Worm (Caenorhabditis elegans) whole organism, L4 larva: ENCODE results near the gene W01D2.3.

Experiments
- D1046.2 ChIP-seq: fragments of 200-800 bp; sonication (Bioruptor generic); IDR thresholded peaks from 2 replicates; pipeline ENCODE4 v1.3.6; 2022; ENCODE audit warnings: missing genetic modification characterization, missing compliant biosample characterization
- F10B5.3 ChIP-seq: sonication (generic microtip); optimal IDR thresholded peaks from 2 replicates; lab custom pipeline; 2016; ENCODE audit warnings: mild to moderate bottlenecking, missing genetic modification characterization, missing compliant biosample characterization
- F26F4.8 ChIP-seq: fragments of 200-800 bp; sonication (Bioruptor generic); conservative IDR thresholded peaks from 2 replicates; pipeline ENCODE4 v1.3.6; 2022; ENCODE audit warnings: missing genetic modification characterization, missing compliant biosample characterization
- F37D6.2 ChIP-seq: sonication (generic microtip); optimal IDR thresholded peaks from 2 replicates; lab custom pipeline; 2016; ENCODE audit warnings: mild to moderate bottlenecking, missing genetic modification characterization, missing compliant biosample characterization
- T20F7.1 ChIP-seq: fragments of 200-800 bp; sonication (Bioruptor generic); optimal IDR thresholded peaks from 2 replicates; lab custom pipeline; 2018; ENCODE audit warnings: mild to moderate bottlenecking, missing genetic modification characterization, missing compliant biosample characterization
- Y105C5A.15 ChIP-seq: fragments of 200-800 bp; sonication (Bioruptor generic); IDR thresholded peaks from 2 replicates; pipeline ENCODE4 v1.3.6; 2022; ENCODE audit warnings: missing genetic modification characterization, missing compliant biosample characterization
- Y5F2A.4 ChIP-seq: fragments of 200-800 bp; sonication (Bioruptor generic); optimal IDR thresholded peaks from 2 replicates; lab custom pipeline; 2018; ENCODE audit warnings: mild to moderate bottlenecking, missing genetic modification characterization, missing compliant biosample characterization
- Y75B8A.6 ChIP-seq: fragments of 200-800 bp; sonication (Bioruptor generic); IDR thresholded peaks from 2 replicates; pipeline ENCODE4 v1.3.6; 2022; ENCODE audit warnings: missing genetic modification reagents, missing genetic modification characterization, missing compliant biosample characterization
- arid-1 ChIP-seq: fragments of 200-800 bp; sonication (Bioruptor generic); conservative IDR thresholded peaks from 2 replicates; pipeline ENCODE4 v1.3.6; 2022; ENCODE audit warnings: missing genetic modification reagents, missing genetic modification characterization, missing compliant biosample characterization
- ceh-82 ChIP-seq: sonication (generic microtip); optimal IDR thresholded peaks from 2 replicates; lab custom pipeline; 2017; ENCODE audit warnings: missing biosample characterization, missing genetic modification characterization
- ces-1 ChIP-seq: fragments of 150-350 bp; sonication (generic microtip); optimal IDR thresholded peaks from 4 replicates; lab custom pipeline; 2014; ENCODE audit warnings: missing biosample characterization, missing genetic modification reagents, missing genetic modification characterization
- cey-2 ChIP-seq: sonication (generic microtip); optimal IDR thresholded peaks from 3 replicates; lab custom pipeline; 2017; ENCODE audit warnings: missing genetic modification characterization, mild to moderate bottlenecking, missing compliant biosample characterization, antibody characterized with exemption, borderline replicate concordance; ENCODE audit not compliant: insufficient read depth
- ctbp-1 ChIP-seq: fragments of 200-800 bp; sonication (Bioruptor generic); IDR thresholded peaks from 2 replicates; pipeline ENCODE4 v1.3.6; 2022; ENCODE audit warnings: missing genetic modification reagents, missing genetic modification characterization, missing compliant biosample characterization
- dmd-6 ChIP-seq: fragments of 200-800 bp; sonication (Bioruptor generic); IDR thresholded peaks from 2 replicates; pipeline ENCODE4 v1.3.6; 2022; ENCODE audit warnings: missing genetic modification reagents, missing genetic modification characterization, missing compliant biosample characterization
- dmd-9 ChIP-seq: fragments of 200-800 bp; sonication (Bioruptor generic); IDR thresholded peaks from 2 replicates; pipeline ENCODE4 v1.3.6; 2022; ENCODE audit warnings: missing genetic modification reagents, missing genetic modification characterization, missing compliant biosample characterization
- duxl-1 ChIP-seq: sonication (generic microtip); optimal IDR thresholded peaks from 2 replicates; lab custom pipeline; 2016; ENCODE audit warnings: mild to moderate bottlenecking, missing genetic modification characterization, moderate library complexity, missing compliant biosample characterization; ENCODE audit not compliant: poor library complexity
- egl-43 ChIP-seq: fragments of 200-800 bp; sonication (Bioruptor generic); IDR thresholded peaks from 2 replicates; pipeline ENCODE4 v1.3.6; 2022; ENCODE audit warnings: missing genetic modification reagents, missing genetic modification characterization, missing compliant biosample characterization
- fos-1 ChIP-seq: fragments of 150-350 bp; optimal IDR thresholded peaks from 2 replicates; lab custom pipeline; 2014; ENCODE audit warnings: missing biosample characterization, missing genetic modification characterization
- hif-1 ChIP-seq, 2 experiments: sonication (generic microtip); optimal IDR thresholded peaks; 2 replicates each; lab custom pipeline; 2016 to 2017; ENCODE audit warnings: missing compliant biosample characterization in 2 of 2, missing genetic modification characterization in 2 of 2, missing genetic modification reagents in 2 of 2, missing genotype in 2 of 2, mild to moderate bottlenecking in 1 of 2
- hlh-11 ChIP-seq: fragments of 200-800 bp; sonication (Bioruptor generic); optimal IDR thresholded peaks from 2 replicates; lab custom pipeline; 2018; ENCODE audit warnings: mild to moderate bottlenecking, missing genetic modification characterization, missing compliant biosample characterization
- hlh-30 ChIP-seq: sonication (generic microtip); optimal IDR thresholded peaks from 2 replicates; lab custom pipeline; 2017; ENCODE audit warnings: antibody characterized with exemption, mild to moderate bottlenecking, missing genetic modification characterization, missing compliant biosample characterization; ENCODE audit not compliant: insufficient read depth
- lin-29 ChIP-seq: fragments of 200-800 bp; sonication (Bioruptor generic); IDR thresholded peaks from 2 replicates; pipeline ENCODE4 v1.3.6; 2022; ENCODE audit warnings: missing genetic modification reagents, missing genetic modification characterization, missing compliant biosample characterization
- lin-39 ChIP-seq: fragments of 150-350 bp; optimal IDR thresholded peaks from 2 replicates; lab custom pipeline; 2014; ENCODE audit warnings: missing biosample characterization, missing genetic modification reagents, missing genetic modification characterization
- madf-5 ChIP-seq, 2 experiments: fragments of 200-800 bp; sonication (Bioruptor generic); IDR thresholded peaks; 2 replicates each; pipeline ENCODE4 v1.3.6; 2022; ENCODE audit warnings: missing compliant biosample characterization in 2 of 2, missing genetic modification characterization in 2 of 2
- madf-9 ChIP-seq: fragments of 200-800 bp; sonication (Bioruptor generic); conservative IDR thresholded peaks from 2 replicates; pipeline ENCODE4 v1.3.6; 2022; ENCODE audit warnings: missing genetic modification reagents, missing genetic modification characterization, missing compliant biosample characterization
- mdt-29 ChIP-seq: fragments of 200-800 bp; sonication (Bioruptor generic); IDR thresholded peaks from 2 replicates; pipeline ENCODE4 v1.3.6; 2022; ENCODE audit warnings: missing genetic modification reagents, missing genetic modification characterization, missing compliant biosample characterization
- mes-2 ChIP-seq: sonication (generic microtip); optimal IDR thresholded peaks from 2 replicates; lab custom pipeline; 2016; ENCODE audit warnings: missing genotype, mild to moderate bottlenecking, missing genetic modification characterization, missing compliant biosample characterization; ENCODE audit not compliant: poor library complexity, severe bottlenecking
- mxl-2 ChIP-seq: fragments of 200-800 bp; sonication (Bioruptor generic); conservative IDR thresholded peaks from 2 replicates; pipeline ENCODE4 v1.3.6; 2022; ENCODE audit warnings: missing genetic modification reagents, missing genetic modification characterization, missing compliant biosample characterization
- mxl-3 ChIP-seq: fragments of 200-800 bp; sonication (Bioruptor generic); optimal IDR thresholded peaks from 2 replicates; lab custom pipeline; 2018; ENCODE audit warnings: mild to moderate bottlenecking, missing genetic modification characterization, missing compliant biosample characterization
- nhr-11 ChIP-seq: fragments of 150-350 bp; optimal IDR thresholded peaks from 2 replicates; lab custom pipeline; 2014; ENCODE audit warnings: missing biosample characterization, missing genetic modification characterization
- nhr-111 ChIP-seq: fragments of 200-800 bp; sonication (Bioruptor generic); optimal IDR thresholded peaks from 2 replicates; lab custom pipeline; 2018; ENCODE audit warnings: mild to moderate bottlenecking, missing genetic modification characterization, missing compliant biosample characterization
- nhr-42 ChIP-seq: fragments of 200-800 bp; sonication (Bioruptor generic); IDR thresholded peaks from 2 replicates; pipeline ENCODE4 v1.3.6; 2022; ENCODE audit warnings: missing genetic modification characterization, missing compliant biosample characterization
- nhr-77 ChIP-seq: fragments of 150-350 bp; optimal IDR thresholded peaks from 2 replicates; lab custom pipeline; 2014; ENCODE audit warnings: missing biosample characterization, missing genetic modification characterization
- saeg-2 ChIP-seq: fragments of 200-800 bp; sonication (Bioruptor generic); IDR thresholded peaks from 2 replicates; pipeline ENCODE4 v1.3.6; 2022; ENCODE audit warnings: missing genetic modification reagents, missing genetic modification characterization, missing compliant biosample characterization
- set-16 ChIP-seq: fragments of 200-800 bp; sonication (Bioruptor generic); IDR thresholded peaks from 2 replicates; pipeline ENCODE4 v1.3.6; 2022; ENCODE audit warnings: missing genetic modification reagents, missing genetic modification characterization, missing compliant biosample characterization
- snpc-4 ChIP-seq: fragments of 150-350 bp; optimal IDR thresholded peaks from 2 replicates; lab custom pipeline; 2014; ENCODE audit warnings: missing biosample characterization, missing genetic modification characterization
- spr-1 ChIP-seq: sonication (generic microtip); optimal IDR thresholded peaks from 2 replicates; lab custom pipeline; 2016; ENCODE audit warnings: mild to moderate bottlenecking, missing genetic modification characterization, missing compliant biosample characterization
- spr-3 ChIP-seq: fragments of 200-800 bp; sonication (Bioruptor generic); optimal IDR thresholded peaks from 2 replicates; lab custom pipeline; 2018; ENCODE audit warnings: mild to moderate bottlenecking, missing genetic modification characterization, missing compliant biosample characterization
- tag-97 ChIP-seq: fragments of 200-800 bp; sonication (Bioruptor generic); IDR thresholded peaks from 2 replicates; pipeline ENCODE4 v1.3.6; 2022; ENCODE audit warnings: missing genetic modification characterization, missing compliant biosample characterization
- tra-1 ChIP-seq: fragments of 200-800 bp; sonication (Bioruptor generic); IDR thresholded peaks from 2 replicates; pipeline ENCODE4 v1.3.6; 2022; ENCODE audit warnings: missing genetic modification reagents, missing genetic modification characterization, missing compliant biosample characterization
- unc-62 ChIP-seq, 3 experiments: fragments of 150-350 bp in 1 of 3; sonication (generic microtip); optimal IDR thresholded peaks in 2 of 3; peaks in 1 of 3; 1 replicate in 1 of 3; 2 replicates in 2 of 3; lab custom pipeline; 2014 to 2017; ENCODE audit warnings: missing biosample characterization in 3 of 3, missing genetic modification characterization in 3 of 3, missing genetic modification reagents in 3 of 3, missing genotype in 1 of 3
- zag-1 ChIP-seq: fragments of 150-350 bp; optimal IDR thresholded peaks from 2 replicates; lab custom pipeline; 2014; ENCODE audit warnings: missing biosample characterization, missing genetic modification characterization
- zfp-3 ChIP-seq: fragments of 200-800 bp; sonication (Bioruptor generic); conservative IDR thresholded peaks from 2 replicates; pipeline ENCODE4 v1.3.6; 2022; ENCODE audit warnings: missing genetic modification reagents, missing genetic modification characterization, missing compliant biosample characterization
- zip-2 ChIP-seq: fragments of 150-350 bp; optimal IDR thresholded peaks from 2 replicates; lab custom pipeline; 2014; ENCODE audit warnings: missing biosample characterization, missing genetic modification characterization

W01D2.3 gene

DNA sequence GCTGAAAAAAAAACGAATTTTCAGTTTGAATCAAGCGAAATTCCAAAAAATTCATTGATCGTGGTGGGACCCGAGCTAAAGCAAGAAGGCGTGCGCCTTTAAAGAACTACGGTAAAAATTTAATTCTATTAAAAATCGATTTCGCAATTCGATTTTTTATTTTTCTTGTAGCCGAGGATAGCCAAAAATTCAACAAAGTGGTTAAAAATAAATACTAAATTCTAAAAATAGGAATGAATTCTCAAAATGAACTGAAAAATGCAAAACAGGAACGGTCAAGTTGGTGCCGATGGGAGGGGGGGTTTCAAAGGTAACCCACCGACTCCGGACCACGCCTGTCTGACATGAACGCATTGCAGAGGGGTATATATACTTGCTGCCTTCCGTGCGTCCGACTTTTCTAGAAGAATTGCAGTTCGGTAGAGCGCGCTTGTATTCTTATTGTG is 3.0 kb downstream of the W01D2.3 start (continued):
- TF ChIP-seq egl-43 (peak; percentile 68), mdt-29 (GFP tag; lab: Robert Waterston, UW) (peak; percentile 50; the same call in 1 of the 2 replicates), spr-1 (peak; percentile 20), F37D6.2 (tag; lab: Kevin White, UChicago) (peak; percentile 72), madf-9 (GFP tag; lab: Robert Waterston, UW) (0 out of 2 replicates have a peak, but pooled peaks have one; percentile 63), snpc-4 (tag; lab: Kevin White, UChicago) (peak; percentile 87), mxl-3 (GFP tag; lab: Kevin White, UChicago) (peak; percentile 26), duxl-1 (tag; lab: Kevin White, UChicago) (peak; percentile 32), hlh-30 (tag; lab: Kevin White, UChicago) (peak; percentile 50)
- TF ChIP-seq, all 104 proteins: peak for 45

DNA sequence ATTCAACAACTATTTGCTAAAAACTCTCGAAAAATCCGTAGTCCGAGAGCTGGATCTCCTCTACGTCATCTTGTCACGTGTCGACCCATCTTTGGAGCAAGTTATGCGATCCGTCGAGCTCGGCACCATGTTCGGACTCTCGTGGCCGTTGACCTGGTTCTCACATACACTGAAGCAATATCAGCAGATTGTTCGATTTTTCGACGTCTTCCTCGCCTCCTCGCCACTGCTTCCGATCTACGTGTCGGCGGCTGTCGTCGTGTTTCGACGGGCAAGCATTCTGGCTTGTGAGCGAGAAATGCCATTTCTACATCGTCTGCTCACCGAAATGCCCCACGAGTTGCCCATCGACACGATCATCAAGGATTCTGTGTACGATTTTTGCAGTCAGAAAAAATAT is 4.7 kb downstream of the W01D2.3 start:
- TF ChIP-seq ceh-82 (no peak), mxl-2 (GFP tag; lab: Robert Waterston, UW) (no peak), dmd-9 (GFP tag; lab: Robert Waterston, UW) (0 out of 2 replicates have a peak, but pooled peaks have one; percentile 54), set-16 (peak; percentile 28; the same call in 1 of the 2 replicates), Y75B8A.6 (GFP tag; lab: Robert Waterston, UW) (no peak), nhr-42 (0 out of 2 replicates have a peak, but pooled peaks have one; percentile 62), ctbp-1 (GFP tag; lab: Robert Waterston, UW) (0 out of 2 replicates have a peak, but pooled peaks have one; percentile 7), madf-5 (GFP tag; IDR thresholded peaks at IDR 0.05; lab: Robert Waterston, UW) (0 out of 4 replicates have a peak, but pooled peaks of 1 of the 2 experiments have one; percentile 26), dmd-6 (GFP tag; lab: Robert Waterston, UW) (peak; percentile 17; the same call in 1 of the 2 replicates), duxl-1 (tag; lab: Kevin White, UChicago) (no peak), zfp-3 (GFP tag; lab: Robert Waterston, UW) (0 out of 2 replicates have a peak, but pooled peaks have one; percentile 10), nhr-77 (tag; lab: Kevin White, UChicago) (no peak)
- TF ChIP-seq, all 104 proteins: peak for 7

ce11 chrII:14798047-14798522 is 6.0 kb downstream of the W01D2.3 start, which contains the start of gene tbc-20:
Gene tbc-20, plus strand, starts transcription at chrII:14798472.
- TF ChIP-seq mxl-2 (GFP tag; lab: Robert Waterston, UW) (no peak), cey-2 (tag; lab: Kevin White, UChicago) (no peak), F26F4.8 (GFP tag; lab: Robert Waterston, UW) (no peak), lin-29 (GFP tag; lab: Robert Waterston, UW) (no peak), nhr-42 (no peak), saeg-2 (GFP tag; lab: Robert Waterston, UW) (no peak), madf-9 (GFP tag; lab: Robert Waterston, UW) (no peak), arid-1 (GFP tag; lab: Robert Waterston, UW) (no peak), spr-3 (no peak), snpc-4 (tag; lab: Kevin White, UChicago) (no peak), zip-2 (tag; lab: Kevin White, UChicago) (no peak), F10B5.3 (tag; lab: Kevin White, UChicago) (no peak), hif-1 (tag; optimal IDR thresholded peaks at IDR 0.05; lab: Kevin White, UChicago) (no peak), tra-1 (GFP tag; lab: Robert Waterston, UW) (no peak), nhr-111 (GFP tag; lab: Kevin White, UChicago) (no peak), D1046.2 (GFP tag; lab: Robert Waterston, UW) (no peak), T20F7.1 (peak; percentile 70), ces-1 (GFP tag; lab: Kevin White, UChicago) (no peak), nhr-11 (tag; lab: Kevin White, UChicago) (no peak), tag-97 (no peak), lin-39 (no peak), mes-2 (tag; lab: Kevin White, UChicago) (peak; percentile 64), zag-1 (tag; lab: Kevin White, UChicago) (no peak), Y105C5A.15 (GFP tag; lab: Robert Waterston, UW) (no peak), Y75B8A.6 (GFP tag; lab: Robert Waterston, UW) (no peak), set-16 (no peak), unc-62 (GFP tag; optimal IDR thresholded peaks at IDR 0.05 in 1 of 2; lab: Kevin White, UChicago) (peak in 1 of 2 experiments; percentile 54), unc-62 (tag; optimal IDR thresholded peaks at IDR 0.05; lab: Kevin White, UChicago) (no peak), Y5F2A.4 (GFP tag; lab: Kevin White, UChicago) (no peak), hlh-11 (tag; lab: Kevin White, UChicago) (no peak), mdt-29 (GFP tag; lab: Robert Waterston, UW) (no peak), fos-1 (no peak)
